Worm (Caenorhabditis elegans) whole organism, midembryonic: ENCODE results near the gene bath-46.
"Not testable (repeated sequence)": the region's sequence is repeated elsewhere in the genome, so short reads cannot be mapped to it uniquely, and the experiment has no call there.

ENCODE experiments used
- T22C8.4 ChIP-seq: fragments of 200-800 bp; sonication (Bioruptor generic); IDR thresholded peaks from 2 replicates; pipeline ENCODE4 v1.3.6; 2022; ENCODE audit warnings: missing genetic modification characterization, missing compliant biosample characterization
- cog-1 ChIP-seq: sonication (generic microtip); optimal IDR thresholded peaks from 2 replicates; lab custom pipeline; 2016; ENCODE audit warnings: missing genetic modification characterization, missing compliant biosample characterization
- flt-1 ChIP-seq: fragments of 200-800 bp; sonication (Bioruptor generic); IDR thresholded peaks from 2 replicates; pipeline ENCODE4 v1.3.6; 2022; ENCODE audit warnings: missing genetic modification characterization, missing compliant biosample characterization
- ztf-29 ChIP-seq: fragments of 200-800 bp; sonication (Bioruptor generic); IDR thresholded peaks from 2 replicates; pipeline ENCODE4 v1.3.6; 2022; ENCODE audit warnings: missing genetic modification reagents, missing genetic modification characterization, missing compliant biosample characterization

ce11 chrII:1636392-1636791, 38.7 kb downstream of the bath-46 start, which contains the start of gene srg-20:
- TF ChIP-seq cog-1 (tag; lab: Kevin White, UChicago); ztf-29 (GFP tag; lab: Robert Waterston, UW); flt-1; T22C8.4: not testable (repeated sequence)
